Worm (Caenorhabditis elegans): ENCODE results near the gene C56E6.2.

Gene C56E6.2

ce11 chrII:6516276-6516675 is 8.5 kb upstream of the C56E6.2 start, which contains the start of gene C56E6.7:
Gene C56E6.7, plus strand, starts transcription at chrII:6516576.
- TF ChIP-seq lin-54 (GFP tag; optimal IDR thresholded peaks at IDR 0.05) (no peak), madf-6 (GFP tag; IDR thresholded peaks at IDR 0.05) (no peak), him-1 (tag; optimal IDR thresholded peaks at IDR 0.05) (no peak), mes-4 (tag; optimal IDR thresholded peaks at IDR 0.05) (no peak), F39B2.1 (GFP tag; IDR thresholded peaks at IDR 0.05) (no peak), attf-6 (GFP tag; IDR thresholded peaks at IDR 0.05) (no peak), Y53G8AR.9 (GFP tag; conservative IDR thresholded peaks at IDR 0.05) (no peak), die-1 (tag; optimal IDR thresholded peaks at IDR 0.05) (no peak), hlh-26 (GFP tag; conservative IDR thresholded peaks at IDR 0.05) (no peak), ceh-40 (GFP tag; IDR thresholded peaks at IDR 0.05) (no peak), ceh-91 (GFP tag; IDR thresholded peaks at IDR 0.05) (no peak), Y53F4B.3 (GFP tag; IDR thresholded peaks at IDR 0.05) (no peak), Y95B8A.8 (GFP tag; IDR thresholded peaks at IDR 0.05) (no peak), egl-18 (GFP tag; IDR thresholded peaks at IDR 0.05) (no peak), B0019.2 (GFP tag; conservative IDR thresholded peaks at IDR 0.05) (no peak), bed-1 (GFP tag; IDR thresholded peaks at IDR 0.05) (no peak), F33H1.4 (GFP tag; IDR thresholded peaks at IDR 0.05) (no peak), snpc-1.1 (tag; optimal IDR thresholded peaks at IDR 0.05; ENCODE audit: insufficient read depth) (no peak), rpc-1 (optimal IDR thresholded peaks at IDR 0.05) (no peak), rpc-1 (tag; optimal IDR thresholded peaks at IDR 0.05) (no peak), nhr-80 (tag; optimal IDR thresholded peaks at IDR 0.05) (no peak)

ce11 chrII:6519703-6520102 is 5.0 kb upstream of the C56E6.2 start:
- TF ChIP-seq snpc-3.4 (tag; optimal IDR thresholded peaks at IDR 0.05) (peak; percentile 79), nhr-80 (tag; optimal IDR thresholded peaks at IDR 0.05) (no peak), mcd-1 (GFP tag; IDR thresholded peaks at IDR 0.05) (peak; percentile 58; the same call in 1 of the 2 replicates), unc-130 (GFP tag; optimal IDR thresholded peaks at IDR 0.05) (peak; percentile 77), dpl-1 (GFP tag; optimal IDR thresholded peaks at IDR 0.05) (peak; percentile 78), ceh-91 (GFP tag; IDR thresholded peaks at IDR 0.05) (peak; percentile 77), nhr-90 (tag; optimal IDR thresholded peaks at IDR 0.05) (no peak), madf-6 (GFP tag; IDR thresholded peaks at IDR 0.05) (peak; percentile 90), lsy-27 (tag; optimal IDR thresholded peaks at IDR 0.05; ENCODE audit: borderline replicate concordance, insufficient read depth) (no peak), hmg-1.2 (GFP tag; IDR thresholded peaks at IDR 0.05) (peak; percentile 23; the same call in 1 of the 2 replicates), hmg-20 (GFP tag; IDR thresholded peaks at IDR 0.05) (no peak), madf-8 (GFP tag; conservative IDR thresholded peaks at IDR 0.05) (peak; percentile 85), F37B4.10 (GFP tag; IDR thresholded peaks at IDR 0.05) (no peak), F33H1.4 (GFP tag; IDR thresholded peaks at IDR 0.05) (peak; percentile 52; the same call in 1 of the 2 replicates), dox-1 (GFP tag; IDR thresholded peaks at IDR 0.05) (no peak), F49E8.2 (tag; optimal IDR thresholded peaks at IDR 0.05; ENCODE audit: insufficient read depth) (peak; percentile 18), lsl-1 (GFP tag; optimal IDR thresholded peaks at IDR 0.05) (peak; percentile 82), hlh-12 (tag; optimal IDR thresholded peaks at IDR 0.05) (no peak), ceh-100 (GFP tag; IDR thresholded peaks at IDR 0.05) (0 out of 2 replicates have a peak, but pooled peaks have one; percentile 28), efl-1 (GFP tag; optimal IDR thresholded peaks at IDR 0.05) (peak; percentile 94), attf-3 (GFP tag; conservative IDR thresholded peaks at IDR 0.05) (no peak), lin-35 (GFP tag; optimal IDR thresholded peaks at IDR 0.05) (peak in 1 of 3 experiments; percentile 67), Y67H2A.10 (GFP tag; conservative IDR thresholded peaks at IDR 0.05) (no peak), nhr-120 (GFP tag; IDR thresholded peaks at IDR 0.05) (no peak), rcor-1 (GFP tag; IDR thresholded peaks at IDR 0.05) (peak; percentile 40; the same call in 1 of the 2 replicates), lin-54 (GFP tag; optimal IDR thresholded peaks at IDR 0.05) (peak; percentile 39), D2030.7 (GFP tag; IDR thresholded peaks at IDR 0.05) (peak; percentile 61; the same call in 1 of the 2 replicates), xnd-1 (tag; optimal IDR thresholded peaks at IDR 0.05) (peak; percentile 61), rpc-1 (optimal IDR thresholded peaks at IDR 0.05) (no peak), rpc-1 (tag; optimal IDR thresholded peaks at IDR 0.05) (no peak)
